Worm (Caenorhabditis elegans): ENCODE results near the gene nspf-1.
A peak's percentile ranks its signal among the peaks of the same experiment; 100 is the strongest.

Gene nspf-1

DNA sequence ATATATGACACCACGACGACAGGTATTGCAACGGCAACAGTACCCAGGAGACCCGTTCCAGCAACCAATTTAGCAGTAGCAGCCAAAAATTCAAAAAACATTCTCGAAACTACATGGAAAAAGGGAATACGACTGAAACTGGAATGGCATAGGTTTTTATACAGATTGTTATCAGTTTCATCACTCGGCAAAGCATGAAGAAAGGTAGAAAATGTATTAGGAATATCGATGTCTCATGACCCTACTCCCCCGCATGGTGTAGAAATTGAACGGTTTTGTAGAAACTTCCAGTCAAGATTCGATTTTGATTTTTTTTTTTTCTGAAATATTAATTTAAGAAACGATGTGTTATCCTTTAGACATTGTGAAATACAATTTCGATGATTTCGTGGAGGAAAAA is 23.5 kb downstream of the nspf-1 start, which contains the start of gene T05A8.2 (continued):
- TF ChIP-seq F55B11.4 (tag; optimal IDR thresholded peaks at IDR 0.05; ENCODE audit: borderline replicate concordance, insufficient read depth): no peak
- no peak for TF ChIP-seq F33H1.4 (GFP tag; IDR thresholded peaks at IDR 0.05)
- no peak for TF ChIP-seq C06A6.2 (GFP tag; conservative IDR thresholded peaks at IDR 0.05)
- TF ChIP-seq nhr-120 (GFP tag; IDR thresholded peaks at IDR 0.05): no peak

ce11 chrII:2717335-2717734 is 29.9 kb downstream of the nspf-1 start, which contains the start of gene T05A8.3:
T05A8.3 (minus strand) TSS chrII:2717435.
- TF ChIP-seq zfh-2 (GFP tag; conservative IDR thresholded peaks at IDR 0.05) (0 out of 2 replicates have a peak, but pooled peaks have one; percentile 26), ztf-18 (tag; optimal IDR thresholded peaks at IDR 0.05) (no peak), bed-2 (GFP tag; IDR thresholded peaks at IDR 0.05) (no peak)

DNA sequence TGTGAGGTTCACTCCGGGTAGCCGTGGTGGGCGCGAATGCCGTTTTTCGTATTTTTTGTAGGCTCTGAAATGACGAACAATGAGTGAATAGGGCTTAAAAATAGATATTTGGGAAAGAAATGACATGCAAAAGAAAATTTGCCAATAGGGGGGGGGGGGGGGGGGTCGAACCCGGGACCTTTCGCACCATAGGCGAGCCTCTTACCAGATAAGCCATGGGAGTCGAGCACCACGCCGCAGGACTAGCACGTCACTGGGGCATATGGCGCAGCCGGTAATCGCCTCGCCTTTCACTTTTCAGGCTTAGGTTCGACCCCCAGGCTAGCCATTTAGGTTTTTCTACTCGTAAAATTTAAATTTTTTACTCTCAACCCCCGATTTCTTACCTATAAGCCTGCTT is 31.8 kb downstream of the nspf-1 start:
- no peak for TF ChIP-seq atf-7 (tag; optimal IDR thresholded peaks at IDR 0.05)
- 0 out of 2 replicates have a peak, but pooled peaks have one; percentile 10 for TF ChIP-seq mcd-1 (GFP tag; IDR thresholded peaks at IDR 0.05)
- no peak for TF ChIP-seq F57C9.4 (tag; optimal IDR thresholded peaks at IDR 0.05)
- TF ChIP-seq F10E7.11 (tag; optimal IDR thresholded peaks at IDR 0.05): no peak
- TF ChIP-seq egrh-3 (GFP tag; IDR thresholded peaks at IDR 0.05): peak; percentile 74; the same call in 1 of the 2 replicates
- peak; percentile 81 for TF ChIP-seq zfh-2 (GFP tag; conservative IDR thresholded peaks at IDR 0.05)
- TF ChIP-seq chd-7 (tag; optimal IDR thresholded peaks at IDR 0.05): no peak
- no peak for TF ChIP-seq nhr-179 (tag; optimal IDR thresholded peaks at IDR 0.05)

- TF ChIP-seq cebp-1 (GFP tag; IDR thresholded peaks at IDR 0.05) (no peak), cebp-1 (tag; optimal IDR thresholded peaks at IDR 0.05) (no peak), rpc-1 (optimal IDR thresholded peaks at IDR 0.05) (no peak), rpc-1 (tag; optimal IDR thresholded peaks at IDR 0.05) (peak; percentile 32), zfh-2 (GFP tag; conservative IDR thresholded peaks at IDR 0.05) (peak; percentile 52), tbp1 (GFP tag; optimal IDR thresholded peaks at IDR 0.05) (peak; percentile 63), hmg-20 (GFP tag; IDR thresholded peaks at IDR 0.05) (no peak)
These were observed 34.6 kb downstream of the nspf-1 start for ce11 chrII:2721992-2722391.

- no peak for TF ChIP-seq snpc-3.4 (tag; optimal IDR thresholded peaks at IDR 0.05)
- no peak for TF ChIP-seq die-1 (tag; optimal IDR thresholded peaks at IDR 0.05)
- TF ChIP-seq F52B5.7 (tag; optimal IDR thresholded peaks at IDR 0.05): no peak
- no peak for TF ChIP-seq mes-4 (tag; optimal IDR thresholded peaks at IDR 0.05)
- TF ChIP-seq let-607 (tag; optimal IDR thresholded peaks at IDR 0.05): no peak
- TF ChIP-seq hsf-1 (GFP tag; IDR thresholded peaks at IDR 0.05): no peak
- no peak for TF ChIP-seq ceh-79 (tag; optimal IDR thresholded peaks at IDR 0.05)
- no peak for TF ChIP-seq nhr-90 (tag; optimal IDR thresholded peaks at IDR 0.05)
These were observed 38.1 kb downstream of the nspf-1 start, which contains the start of the genes T05A8.11 and nep-2 for ce11 chrII:2725561-2725960. T05A8.11 (minus strand) TSS chrII:2725661. nep-2 (minus strand) TSS chrII:2725752.

DNA sequence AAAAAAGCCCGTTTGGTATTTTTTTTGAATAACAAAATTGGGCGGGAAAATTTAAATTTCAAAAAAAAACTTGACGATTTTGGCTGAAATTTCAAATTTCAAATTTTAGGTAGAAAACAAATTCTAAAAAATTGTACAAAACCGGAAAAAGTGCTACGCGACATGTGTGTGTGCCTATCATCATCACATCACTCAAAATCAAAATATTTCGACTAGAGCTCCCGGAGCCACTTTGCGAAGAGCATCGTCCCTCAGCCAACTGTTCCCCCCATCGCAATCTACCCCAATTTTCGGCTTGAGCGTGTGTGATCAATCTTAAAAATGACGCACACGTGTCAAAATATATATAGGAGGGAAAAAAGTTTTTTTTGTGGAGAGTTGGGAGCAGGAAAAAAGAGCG is 39.3 kb downstream of the nspf-1 start:
- TF ChIP-seq F22D6.2 (tag; optimal IDR thresholded peaks at IDR 0.05): no peak
- no peak for TF ChIP-seq F10E7.11 (tag; optimal IDR thresholded peaks at IDR 0.05)
- TF ChIP-seq attf-6 (GFP tag; IDR thresholded peaks at IDR 0.05): no peak
- no peak for TF ChIP-seq cebp-1 (GFP tag; IDR thresholded peaks at IDR 0.05)
- no peak for TF ChIP-seq cebp-1 (tag; optimal IDR thresholded peaks at IDR 0.05)
- no peak for TF ChIP-seq hmg-1.2 (GFP tag; IDR thresholded peaks at IDR 0.05)
- TF ChIP-seq ztf-22 (GFP tag; optimal IDR thresholded peaks at IDR 0.05): no peak
- no peak for TF ChIP-seq ccch-3 (GFP tag; optimal IDR thresholded peaks at IDR 0.05)
- TF ChIP-seq ztf-6 (GFP tag; IDR thresholded peaks at IDR 0.05): no peak
- no peak for TF ChIP-seq tbx-9 (tag; optimal IDR thresholded peaks at IDR 0.05; ENCODE audit: borderline replicate concordance)
- TF ChIP-seq bed-1 (GFP tag; IDR thresholded peaks at IDR 0.05): no peak
- no peak for TF ChIP-seq ceh-58 (GFP tag; IDR thresholded peaks at IDR 0.05)

Measured in whole organism, young adult.